Worm (Caenorhabditis elegans) whole organism, young adult: ENCODE data around the gene srw-60.

Experiments
- Y56A3A.18 ChIP-seq: fragments of 200-800 bp; sonication (Bioruptor generic); IDR thresholded peaks from 2 replicates; pipeline ENCODE4 v1.3.6; 2022; ENCODE audit warnings: missing genetic modification reagents, missing genetic modification characterization, missing compliant biosample characterization
- ama-1 ChIP-seq, 3 experiments: fragments of 150-350 bp in 1 of 3; sonication (generic microtip) in 2 of 3; optimal IDR thresholded peaks; 2 replicates each; lab custom pipeline; 2014 to 2018; ENCODE audit warnings: missing biosample characterization in 2 of 3, missing genetic modification characterization in 2 of 3, missing genetic modification reagents in 2 of 3
- ceh-79 ChIP-seq: sonication (generic microtip); optimal IDR thresholded peaks from 2 replicates; lab custom pipeline; 2017; ENCODE audit warnings: mild to moderate bottlenecking, missing genetic modification characterization, missing compliant biosample characterization
- him-1 ChIP-seq: sonication (generic microtip); optimal IDR thresholded peaks from 2 replicates; lab custom pipeline; 2016; ENCODE audit warnings: missing genotype, missing genetic modification reagents, missing genetic modification characterization, missing compliant biosample characterization
- snpc-4 ChIP-seq, 5 experiments: fragments of 150-350 bp in 1 of 5; sonication (generic microtip) in 4 of 5; optimal IDR thresholded peaks; 2 replicates each; lab custom pipeline; 2014 to 2018; ENCODE audit warnings: missing genetic modification characterization in 5 of 5, missing biosample characterization in 3 of 5, antibody characterized with exemption in 2 of 5, mild to moderate bottlenecking in 2 of 5, missing compliant biosample characterization in 2 of 5, missing genotype in 2 of 5, moderate library complexity in 2 of 5, missing genetic modification reagents in 1 of 5
- unc-62 ChIP-seq: fragments of 150-350 bp; optimal IDR thresholded peaks from 2 replicates; lab custom pipeline; 2014; ENCODE audit warnings: missing biosample characterization, missing genetic modification reagents, missing genetic modification characterization
- ztf-6 ChIP-seq: fragments of 200-800 bp; sonication (Bioruptor generic); IDR thresholded peaks from 2 replicates; pipeline ENCODE4 v1.3.6; 2022; ENCODE audit warnings: missing genetic modification reagents, missing genetic modification characterization, missing compliant biosample characterization

- no peak for TF ChIP-seq unc-62 (GFP tag; lab: Kevin White, UChicago)
- TF ChIP-seq ama-1 (optimal IDR thresholded peaks at IDR 0.05; lab: Kevin White, UChicago) = no peak
- TF ChIP-seq ama-1 (GFP tag; optimal IDR thresholded peaks at IDR 0.05; lab: Kevin White, UChicago) = no peak
- TF ChIP-seq ztf-6 = no peak
- TF ChIP-seq him-1 = no peak
- no peak for TF ChIP-seq Y56A3A.18
- no peak for TF ChIP-seq ceh-79 (tag; lab: Kevin White, UChicago)
- TF ChIP-seq snpc-4 (GFP tag; optimal IDR thresholded peaks at IDR 0.05; lab: Kevin White, UChicago) = no peak
- no peak for TF ChIP-seq snpc-4 (tag; optimal IDR thresholded peaks at IDR 0.05; lab: Kevin White, UChicago)
These were observed 17.7 kb upstream of the srw-60 start, which contains the start of gene irld-66 for ce11 chrII:2940747-2941146.
